Worm (Caenorhabditis elegans) whole organism, midembryonic: ENCODE data around the gene ttr-1.

Experiments used
- T22C8.4 ChIP-seq: fragments of 200-800 bp; sonication (Bioruptor generic); IDR thresholded peaks from 2 replicates; pipeline ENCODE4 v1.3.6; 2022; ENCODE audit warnings: missing genetic modification characterization, missing compliant biosample characterization
- cog-1 ChIP-seq: sonication (generic microtip); optimal IDR thresholded peaks from 2 replicates; lab custom pipeline; 2016; ENCODE audit warnings: missing genetic modification characterization, missing compliant biosample characterization
- flt-1 ChIP-seq: fragments of 200-800 bp; sonication (Bioruptor generic); IDR thresholded peaks from 2 replicates; pipeline ENCODE4 v1.3.6; 2022; ENCODE audit warnings: missing genetic modification characterization, missing compliant biosample characterization
- klf-2 ChIP-seq: fragments of 200-800 bp; sonication (Bioruptor generic); conservative IDR thresholded peaks from 2 replicates; pipeline ENCODE4 v1.3.6; 2022; ENCODE audit warnings: missing genetic modification reagents, missing genetic modification characterization, missing compliant biosample characterization
- med-1 ChIP-seq: sonication (generic microtip); optimal IDR thresholded peaks from 2 replicates; lab custom pipeline; 2017; ENCODE audit warnings: missing genetic modification characterization, mild to moderate bottlenecking, missing compliant biosample characterization, antibody characterized with exemption, missing genetic modification reagents; ENCODE audit not compliant: insufficient read depth
- ref-1 ChIP-seq: fragments of 200-800 bp; sonication (Bioruptor generic); conservative IDR thresholded peaks from 2 replicates; pipeline ENCODE4 v1.3.6; 2022; ENCODE audit warnings: missing genetic modification reagents, missing genetic modification characterization, missing compliant biosample characterization
- tab-1 ChIP-seq: fragments of 200-800 bp; sonication (Bioruptor generic); IDR thresholded peaks from 2 replicates; pipeline ENCODE4 v1.3.6; 2022; ENCODE audit warnings: missing genetic modification characterization, missing compliant biosample characterization
- ztf-23 ChIP-seq: fragments of 200-800 bp; sonication (Bioruptor generic); IDR thresholded peaks from 2 replicates; pipeline ENCODE4 v1.3.6; 2022; ENCODE audit warnings: missing genetic modification reagents, missing genetic modification characterization, missing compliant biosample characterization
- ztf-29 ChIP-seq: fragments of 200-800 bp; sonication (Bioruptor generic); IDR thresholded peaks from 2 replicates; pipeline ENCODE4 v1.3.6; 2022; ENCODE audit warnings: missing genetic modification reagents, missing genetic modification characterization, missing compliant biosample characterization

Gene ttr-1

ce11 chrIII:9956665-9957401 lies 28.0 kb downstream of the ttr-1 start, which contains the start of gene alx-1:
alx-1 (plus strand) TSS chrIII:9957351.
- TF ChIP-seq T22C8.4 (GFP tag; lab: Robert Waterston, UW), result no peak
- no peak for TF ChIP-seq klf-2 (GFP tag; lab: Robert Waterston, UW)
- no peak for TF ChIP-seq ref-1 (GFP tag; lab: Robert Waterston, UW)
- TF ChIP-seq flt-1, result no peak
- no peak for TF ChIP-seq ztf-29
- TF ChIP-seq cog-1, result no peak
- TF ChIP-seq med-1 (GFP tag; lab: Kevin White, UChicago), result no peak
- TF ChIP-seq tab-1, result no peak
- TF ChIP-seq ztf-23 (GFP tag; lab: Robert Waterston, UW), result no peak

- TF ChIP-seq cog-1 (no peak), ztf-23 (GFP tag; lab: Robert Waterston, UW) (no peak), ztf-29 (no peak), klf-2 (GFP tag; lab: Robert Waterston, UW) (no peak), tab-1 (no peak), med-1 (GFP tag; lab: Kevin White, UChicago) (no peak), ref-1 (GFP tag; lab: Robert Waterston, UW) (no peak), flt-1 (no peak), T22C8.4 (GFP tag; lab: Robert Waterston, UW) (no peak)
Measured at ce11 chrIII:9963447-9963846, 34.6 kb downstream of the ttr-1 start.

DNA sequence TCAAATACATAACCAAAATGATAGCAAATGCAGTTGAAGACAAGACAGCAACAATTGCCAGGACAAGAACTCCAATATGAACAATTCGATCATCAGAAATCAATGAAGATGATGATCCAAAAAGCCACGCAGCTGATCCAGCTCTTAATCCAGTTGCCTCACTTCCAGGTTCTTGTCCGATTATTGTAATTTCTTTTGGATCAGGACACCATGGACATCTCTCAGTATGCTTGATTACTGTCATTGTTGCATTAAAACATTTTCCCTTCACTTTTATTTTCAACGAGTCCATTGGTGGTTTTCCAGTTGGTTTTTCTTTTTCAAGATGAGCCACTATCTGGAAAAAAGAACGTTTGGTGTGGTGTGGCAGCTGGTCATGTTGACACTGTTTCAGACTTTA lies 35.5 kb downstream of the ttr-1 start:
- no peak for TF ChIP-seq flt-1
- no peak for TF ChIP-seq tab-1
- no peak for TF ChIP-seq ztf-29
- no peak for TF ChIP-seq med-1 (GFP tag; lab: Kevin White, UChicago)

DNA sequence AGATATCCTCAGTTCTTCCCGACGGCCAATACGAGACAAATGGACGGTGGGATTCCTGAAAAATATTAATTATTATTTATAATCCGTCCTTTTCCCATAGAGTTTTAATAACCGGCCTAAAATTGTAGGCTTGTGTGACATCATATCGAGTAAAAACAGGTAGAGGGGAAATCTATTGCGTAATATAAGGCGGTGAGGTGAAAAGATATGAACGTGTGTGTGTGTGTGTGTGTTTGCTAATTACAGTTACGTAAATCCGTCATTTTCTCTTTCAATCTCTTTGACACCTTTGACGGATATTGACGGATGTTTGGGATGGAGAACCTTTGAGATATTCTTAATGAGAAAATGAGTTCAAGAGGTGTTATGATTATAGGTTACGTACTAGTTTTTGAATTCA lies 36.6 kb downstream of the ttr-1 start:
- TF ChIP-seq med-1 (GFP tag; lab: Kevin White, UChicago), result no peak
- TF ChIP-seq tab-1, result no peak
- TF ChIP-seq cog-1, result no peak
- TF ChIP-seq ztf-23 (GFP tag; lab: Robert Waterston, UW), result no peak
- TF ChIP-seq flt-1, result no peak
- TF ChIP-seq ztf-29, result no peak
- no peak for TF ChIP-seq klf-2 (GFP tag; lab: Robert Waterston, UW)
- no peak for TF ChIP-seq T22C8.4 (GFP tag; lab: Robert Waterston, UW)
- 0 out of 2 replicates have a peak, but pooled peaks have one; percentile 36 for TF ChIP-seq ref-1 (GFP tag; lab: Robert Waterston, UW)

- TF ChIP-seq ztf-23 (GFP tag; lab: Robert Waterston, UW), result no peak
- TF ChIP-seq tab-1, result no peak
Measured at ce11 chrIII:9969371-9969770, 40.5 kb downstream of the ttr-1 start.

DNA sequence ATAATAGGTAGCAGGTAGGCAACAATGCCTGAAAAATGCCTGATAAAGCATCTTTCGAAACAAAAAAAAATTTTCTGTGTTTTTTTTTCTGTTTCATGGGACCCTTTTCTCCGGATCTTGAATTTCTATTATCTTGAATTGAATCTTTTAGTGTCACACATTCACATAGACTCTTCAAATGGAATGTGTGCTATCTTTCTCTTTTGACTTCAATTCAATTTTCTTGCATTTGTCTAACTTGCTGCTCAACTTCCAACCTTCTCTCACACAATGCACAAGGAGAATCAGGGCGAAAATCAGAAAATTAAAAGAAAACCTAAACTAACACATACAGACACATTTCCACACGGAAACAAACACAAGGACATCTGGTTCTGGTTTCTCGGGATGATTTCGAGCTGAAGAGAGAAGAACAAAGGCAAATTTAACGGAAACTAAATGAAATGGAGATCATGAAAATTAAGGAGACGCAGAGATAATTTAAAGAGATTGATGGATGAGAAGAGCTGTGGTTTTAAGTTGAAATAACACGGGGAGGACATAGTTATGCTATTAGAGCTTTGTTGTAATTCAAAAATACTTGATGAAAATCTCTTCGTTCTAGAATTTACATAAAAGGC lies 43.4 kb downstream of the ttr-1 start:
- TF ChIP-seq ztf-29 (no peak), klf-2 (GFP tag; lab: Robert Waterston, UW) (no peak), ref-1 (GFP tag; lab: Robert Waterston, UW) (no peak), tab-1 (no peak), flt-1 (no peak), med-1 (GFP tag; lab: Kevin White, UChicago) (no peak), T22C8.4 (GFP tag; lab: Robert Waterston, UW) (no peak), cog-1 (no peak), ztf-23 (GFP tag; lab: Robert Waterston, UW) (no peak)

ce11 chrIII:9973765-9974164 lies 44.9 kb downstream of the ttr-1 start, which contains the start of gene R10E12.2:
R10E12.2 (minus strand) TSS chrIII:9973865.
- no peak for TF ChIP-seq med-1 (GFP tag; lab: Kevin White, UChicago)
- no peak for TF ChIP-seq ztf-29
- no peak for TF ChIP-seq T22C8.4 (GFP tag; lab: Robert Waterston, UW)
- no peak for TF ChIP-seq tab-1
- no peak for TF ChIP-seq klf-2 (GFP tag; lab: Robert Waterston, UW)
- TF ChIP-seq cog-1, result no peak
- no peak for TF ChIP-seq ref-1 (GFP tag; lab: Robert Waterston, UW)
- no peak for TF ChIP-seq ztf-23 (GFP tag; lab: Robert Waterston, UW)
- no peak for TF ChIP-seq flt-1
